Fruit fly (Drosophila melanogaster): ENCODE measurements around the gene aos.

Gene aos

dm6 chr3L:16490583-16490880 lies 7.1 kb upstream of the aos start (continued):
- TF ChIP-seq CG6792 (GFP tag; optimal IDR thresholded peaks at IDR 0.05) = peak; percentile 81
- TF ChIP-seq CG34406 (GFP tag; optimal IDR thresholded peaks at IDR 0.05) = peak; percentile 75
- peak; percentile 70 for TF ChIP-seq CG11902 (GFP tag; optimal IDR thresholded peaks at IDR 0.05)
- TF ChIP-seq CG11294 (GFP tag; IDR thresholded peaks at IDR 0.05) = no peak
- peak; percentile 87 for TF ChIP-seq CG3919 (GFP tag; optimal IDR thresholded peaks at IDR 0.05)
- no peak for TF ChIP-seq CG15336 (GFP tag; IDR thresholded peaks at IDR 0.05)
- peak; percentile 88 for TF ChIP-seq topi (GFP tag; optimal IDR thresholded peaks at IDR 0.05)

- TF ChIP-seq esn (GFP tag; optimal IDR thresholded peaks at IDR 0.05) (peak; percentile 60), svp (GFP tag) (peak; percentile 87), CG9139 (GFP tag; optimal IDR thresholded peaks at IDR 0.05) (no peak), Eip78C (GFP tag) (peak; percentile 89), CG11902 (GFP tag; optimal IDR thresholded peaks at IDR 0.05) (no peak), CG7368 (GFP tag; optimal IDR thresholded peaks at IDR 0.05) (no peak), CG3032 (tag; optimal IDR thresholded peaks at IDR 0.05) (peak; percentile 65), pdm3 (GFP tag; optimal IDR thresholded peaks at IDR 0.05) (no peak), topi (GFP tag; optimal IDR thresholded peaks at IDR 0.05) (peak; percentile 72), CG6276 (GFP tag; optimal IDR thresholded peaks at IDR 0.05) (no peak), Gug (GFP tag; IDR thresholded peaks at IDR 0.05) (no peak), CG6808 (GFP tag; optimal IDR thresholded peaks at IDR 0.05) (peak; percentile 55), Sox15 (GFP tag; optimal IDR thresholded peaks at IDR 0.05) (no peak), CG6792 (GFP tag; optimal IDR thresholded peaks at IDR 0.05) (peak; percentile 53), net (GFP tag; optimal IDR thresholded peaks at IDR 0.05) (no peak), acj6 (GFP tag; optimal IDR thresholded peaks at IDR 0.05) (peak; percentile 16), CG16779 (tag; optimal IDR thresholded peaks at IDR 0.05) (peak; percentile 23), spab (GFP tag; optimal IDR thresholded peaks at IDR 0.05) (peak; percentile 76), CG10669 (GFP tag; optimal IDR thresholded peaks at IDR 0.05) (peak; percentile 20), lz (GFP tag; optimal IDR thresholded peaks at IDR 0.05) (peak; percentile 58), OdsH (GFP tag; optimal IDR thresholded peaks at IDR 0.05) (peak; percentile 9), Sox14 (GFP tag; optimal IDR thresholded peaks at IDR 0.05) (peak; percentile 16), eg (GFP tag; IDR thresholded peaks at IDR 0.05) (no peak), CG3919 (GFP tag; optimal IDR thresholded peaks at IDR 0.05) (peak; percentile 66), CG6163 (GFP tag; IDR thresholded peaks at IDR 0.05) (peak; percentile 23; the same call in 2 of the 3 replicates), Met (GFP tag; optimal IDR thresholded peaks at IDR 0.05) (peak; percentile 59), fd59A (GFP tag; optimal IDR thresholded peaks at IDR 0.05) (peak; percentile 54), ss (GFP tag; optimal IDR thresholded peaks at IDR 0.05) (no peak), CG10631 (GFP tag; optimal IDR thresholded peaks at IDR 0.05) (peak; percentile 56), Ets21C (GFP tag; optimal IDR thresholded peaks at IDR 0.05) (peak; percentile 41), fd85E (GFP tag; optimal IDR thresholded peaks at IDR 0.05) (no peak), Hr4 (GFP tag; optimal IDR thresholded peaks at IDR 0.05) (no peak), CG6854 (GFP tag; optimal IDR thresholded peaks at IDR 0.05) (peak; percentile 62), Sox102F (GFP tag; optimal IDR thresholded peaks at IDR 0.05) (no peak), cyc (GFP tag; optimal IDR thresholded peaks at IDR 0.05) (peak; percentile 58), Hr39 (GFP tag; optimal IDR thresholded peaks at IDR 0.05) (peak; percentile 14), CG34406 (GFP tag; optimal IDR thresholded peaks at IDR 0.05) (peak; percentile 11), CG31627 (GFP tag; optimal IDR thresholded peaks at IDR 0.05) (peak; percentile 39), vri (GFP tag; optimal IDR thresholded peaks at IDR 0.05) (peak; percentile 7), Smox (GFP tag; optimal IDR thresholded peaks at IDR 0.05) (peak; percentile 5), CG8319 (GFP tag; optimal IDR thresholded peaks at IDR 0.05) (peak; percentile 51), Eip75B (GFP tag; optimal IDR thresholded peaks at IDR 0.05) (peak; percentile 51), Ets96B (tag; optimal IDR thresholded peaks at IDR 0.05) (peak; percentile 45)
Observed at dm6 chr3L:16489822-16490582, 6.6 kb upstream of the aos start.
